Fruit fly (Drosophila melanogaster) whole organism, embryonic: ENCODE results near the gene CG5196.

Experiments
- Abd-B ChIP-seq: fragments of 200-800 bp; sonication (Bioruptor generic); optimal IDR thresholded peaks from 2 replicates; lab custom pipeline; 2018; ENCODE audit warnings: missing biosample characterization, mild to moderate bottlenecking, missing genetic modification characterization, moderate library complexity
- CG10209 ChIP-seq: fragments of 200-800 bp; sonication (Bioruptor generic); optimal IDR thresholded peaks from 3 replicates; lab custom pipeline; 2017; ENCODE audit warnings: missing biosample characterization, mild to moderate bottlenecking, missing genetic modification characterization, missing genetic modification reagents
- CG11504 ChIP-seq: fragments of 200-800 bp; sonication (Bioruptor generic); optimal IDR thresholded peaks from 3 replicates; lab custom pipeline; 2019; ENCODE audit warnings: missing biosample characterization, mild to moderate bottlenecking, missing genetic modification characterization, moderate library complexity
- CG11696 ChIP-seq: fragments of 200-800 bp; sonication (Bioruptor generic); IDR thresholded peaks from 2 replicates; pipeline ENCODE4 v1.3.6; 2022; ENCODE audit warnings: missing biosample characterization, missing genetic modification characterization
- CG16813 ChIP-seq: fragments of 200-800 bp; sonication (Bioruptor generic); IDR thresholded peaks from 3 replicates; pipeline ENCODE4 v1.3.6; 2022; ENCODE audit warnings: missing biosample characterization, missing genetic modification characterization; ENCODE audit not compliant: partially characterized antibody
- CG1832 ChIP-seq: fragments of 200-800 bp; sonication (Bioruptor generic); optimal IDR thresholded peaks from 2 replicates; lab custom pipeline; 2017; ENCODE audit warnings: missing biosample characterization, mild to moderate bottlenecking, missing genetic modification characterization, inconsistent platforms
- CG2120 ChIP-seq: fragments of 200-800 bp; sonication (Bioruptor generic); optimal IDR thresholded peaks from 3 replicates; lab custom pipeline; 2016; ENCODE audit warnings: missing biosample characterization, missing genetic modification characterization
- CG2202 ChIP-seq: fragments of 200-800 bp; sonication (Bioruptor generic); optimal IDR thresholded peaks from 2 replicates; lab custom pipeline; 2018; ENCODE audit warnings: missing biosample characterization, mild to moderate bottlenecking, missing genetic modification characterization
- CG2712 ChIP-seq: fragments of 200-800 bp; optimal IDR thresholded peaks from 3 replicates; lab custom pipeline; 2019; ENCODE audit warnings: missing biosample characterization, mild to moderate bottlenecking, missing genetic modification characterization, moderate library complexity
- CG30020 ChIP-seq: fragments of 200-800 bp; optimal IDR thresholded peaks from 2 replicates; lab custom pipeline; 2019; ENCODE audit warnings: missing biosample characterization, mild to moderate bottlenecking, missing genetic modification characterization, moderate library complexity
- CG30403 ChIP-seq: fragments of 200-800 bp; sonication (Bioruptor generic); optimal IDR thresholded peaks from 3 replicates; lab custom pipeline; 2016; ENCODE audit warnings: missing biosample characterization, missing genetic modification characterization
- CG34224 ChIP-seq: fragments of 200-800 bp; sonication (Bioruptor generic); IDR thresholded peaks from 3 replicates; pipeline ENCODE4 v1.3.6; 2022; ENCODE audit warnings: missing biosample characterization, missing genetic modification characterization; ENCODE audit not compliant: partially characterized antibody
- CG3726 ChIP-seq: fragments of 200-800 bp; sonication (Bioruptor generic); IDR thresholded peaks from 3 replicates; pipeline ENCODE4, ENCODE4 v1.3.6; 2022; ENCODE audit warnings: missing biosample characterization, missing genetic modification characterization
- CG5180 ChIP-seq: fragments of 200-800 bp; sonication (Bioruptor generic); optimal IDR thresholded peaks from 3 replicates; lab custom pipeline; 2017; ENCODE audit warnings: missing biosample characterization, missing genetic modification characterization, mild to moderate bottlenecking, moderate library complexity, missing genetic modification reagents
- CG6175 ChIP-seq: fragments of 200-800 bp; sonication (Bioruptor generic); IDR thresholded peaks from 3 replicates; pipeline ENCODE4 v1.3.6; 2022; ENCODE audit warnings: missing biosample characterization, missing genetic modification characterization
- CG6813 ChIP-seq: fragments of 200-800 bp; sonication (Bioruptor generic); optimal IDR thresholded peaks from 2 replicates; lab custom pipeline; 2017; ENCODE audit warnings: missing biosample characterization, missing genetic modification characterization, mild to moderate bottlenecking, moderate library complexity, missing genetic modification reagents
- CG7987 ChIP-seq: fragments of 200-800 bp; sonication (Bioruptor generic); optimal IDR thresholded peaks from 2 replicates; lab custom pipeline; 2018; ENCODE audit warnings: missing biosample characterization, mild to moderate bottlenecking, missing genetic modification characterization, moderate library complexity
- CG8290 ChIP-seq, 3 experiments: fragments of 200-800 bp; sonication (Bioruptor generic); optimal IDR thresholded peaks; 2 replicates each; lab custom pipeline; 2016 to 2019; ENCODE audit warnings: missing biosample characterization in 3 of 3, missing genetic modification characterization in 3 of 3, mild to moderate bottlenecking in 2 of 3, moderate library complexity in 1 of 3
- CG8765 ChIP-seq: fragments of 200-800 bp; sonication (Bioruptor generic); IDR thresholded peaks from 2 replicates; pipeline ENCODE4 v1.3.6; 2022; ENCODE audit warnings: missing biosample characterization, missing genetic modification characterization
- CG8924 ChIP-seq: fragments of 200-800 bp; optimal IDR thresholded peaks from 3 replicates; lab custom pipeline; 2019; ENCODE audit warnings: missing biosample characterization, mild to moderate bottlenecking, missing genetic modification characterization, moderate library complexity
- CG8944 ChIP-seq: fragments of 200-800 bp; sonication (Bioruptor generic); optimal IDR thresholded peaks from 3 replicates; lab custom pipeline; 2016; ENCODE audit warnings: missing biosample characterization, missing genetic modification characterization
- CG9797 ChIP-seq: fragments of 200-800 bp; sonication (Bioruptor generic); optimal IDR thresholded peaks from 3 replicates; lab custom pipeline; 2018; ENCODE audit warnings: missing biosample characterization, mild to moderate bottlenecking, missing genetic modification characterization
- D ChIP-seq, 2 experiments: fragments of 200-800 bp in 1 of 2; fragments of >200 bp in 1 of 2; sonication (Bioruptor generic) in 1 of 2; optimal IDR thresholded peaks; 2 replicates in 1 of 2; 3 replicates in 1 of 2; lab custom pipeline; 2017; ENCODE audit warnings: mild to moderate bottlenecking in 1 of 2, missing biosample characterization in 1 of 2, missing genetic modification characterization in 1 of 2, missing genetic modification reagents in 1 of 2
- D19A ChIP-seq: fragments of 200-800 bp; optimal IDR thresholded peaks from 3 replicates; lab custom pipeline; 2019; ENCODE audit warnings: missing biosample characterization, mild to moderate bottlenecking, missing genetic modification characterization, moderate library complexity
- HLH4C ChIP-seq: fragments of 200-800 bp; sonication (Bioruptor generic); IDR thresholded peaks from 3 replicates; pipeline ENCODE4 v1.3.6; 2022; ENCODE audit warnings: missing biosample characterization, missing genetic modification characterization; ENCODE audit not compliant: partially characterized antibody
- Hand ChIP-seq: fragments of 200-800 bp; sonication (Bioruptor generic); optimal IDR thresholded peaks from 2 replicates; lab custom pipeline; 2017; ENCODE audit warnings: mild to moderate bottlenecking, missing biosample characterization, missing genetic modification reagents, missing genetic modification characterization
- Kr ChIP-seq: fragments of 200-800 bp; sonication (Bioruptor generic); optimal IDR thresholded peaks from 2 replicates; lab custom pipeline; 2017; ENCODE audit warnings: missing biosample characterization, mild to moderate bottlenecking, missing genetic modification characterization
- MESR4 ChIP-seq: fragments of 200-800 bp; sonication (Bioruptor generic); optimal IDR thresholded peaks from 2 replicates; lab custom pipeline; 2018; ENCODE audit warnings: missing biosample characterization, mild to moderate bottlenecking, missing genetic modification characterization, moderate library complexity
- Mrtf ChIP-seq: fragments of 200-800 bp; sonication (Bioruptor generic); IDR thresholded peaks from 3 replicates; pipeline ENCODE4 v1.3.6; 2022; ENCODE audit warnings: missing biosample characterization, missing genetic modification characterization
- Myb ChIP-seq: fragments of 200-800 bp; sonication (Bioruptor generic); optimal IDR thresholded peaks from 2 replicates; lab custom pipeline; 2016; ENCODE audit warnings: missing biosample characterization, missing genetic modification characterization
- Neu2 ChIP-seq: fragments of 200-800 bp; sonication (Bioruptor generic); optimal IDR thresholded peaks from 3 replicates; lab custom pipeline; 2016; ENCODE audit warnings: missing biosample characterization, missing genetic modification characterization, borderline replicate concordance
- Nf-YC ChIP-seq: fragments of 200-800 bp; optimal IDR thresholded peaks from 3 replicates; lab custom pipeline; 2019; ENCODE audit warnings: missing biosample characterization, mild to moderate bottlenecking, missing genetic modification characterization, moderate library complexity
- Ravus ChIP-seq: fragments of 200-800 bp; sonication (Bioruptor generic); IDR thresholded peaks from 2 replicates; pipeline ENCODE4 v1.3.6; 2022; ENCODE audit warnings: missing biosample characterization, missing genetic modification characterization
- Scr ChIP-seq: fragments of 200-800 bp; sonication (Bioruptor generic); IDR thresholded peaks from 2 replicates; pipeline ENCODE4 v1.3.6; 2022; ENCODE audit warnings: missing biosample characterization, missing genetic modification characterization; ENCODE audit not compliant: partially characterized antibody
- ash1 ChIP-seq: fragments of 200-800 bp; sonication (Bioruptor generic); optimal IDR thresholded peaks from 2 replicates; lab custom pipeline; 2018; ENCODE audit warnings: missing biosample characterization, mild to moderate bottlenecking, missing genetic modification characterization
- bbx ChIP-seq: fragments of 200-800 bp; sonication (Bioruptor generic); IDR thresholded peaks from 2 replicates; pipeline ENCODE4 v1.3.6; 2022; ENCODE audit warnings: missing biosample characterization, missing genetic modification characterization; ENCODE audit not compliant: partially characterized antibody
- dmrt11E ChIP-seq: fragments of 200-800 bp; sonication (Bioruptor generic); optimal IDR thresholded peaks from 3 replicates; lab custom pipeline; 2018; ENCODE audit warnings: missing biosample characterization, mild to moderate bottlenecking, missing genetic modification characterization, moderate library complexity
- dpn ChIP-seq, 2 experiments: fragments of 200-800 bp; sonication (Bioruptor generic); optimal IDR thresholded peaks; 3 replicates each; lab custom pipeline; 2016; ENCODE audit warnings: missing biosample characterization in 2 of 2, missing genetic modification characterization in 2 of 2
- gro ChIP-seq: fragments of 200-800 bp; sonication (Bioruptor generic); optimal IDR thresholded peaks from 2 replicates; lab custom pipeline; 2016; ENCODE audit warnings: missing biosample characterization, missing genetic modification characterization
- gt ChIP-seq: fragments of 200-800 bp; sonication (Bioruptor generic); IDR thresholded peaks from 2 replicates; pipeline ENCODE4 v1.3.6; 2022; ENCODE audit warnings: missing biosample characterization, missing genetic modification characterization
- ind ChIP-seq: fragments of 200-800 bp; sonication (Bioruptor generic); optimal IDR thresholded peaks from 3 replicates; lab custom pipeline; 2016; ENCODE audit warnings: missing biosample characterization, missing genetic modification characterization
- phol ChIP-seq: fragments of 200-800 bp; sonication (Bioruptor generic); optimal IDR thresholded peaks from 3 replicates; lab custom pipeline; 2018; ENCODE audit warnings: missing biosample characterization, mild to moderate bottlenecking, missing genetic modification characterization, moderate library complexity
- run ChIP-seq: fragments of 200-800 bp; sonication (Bioruptor generic); optimal IDR thresholded peaks from 3 replicates; lab custom pipeline; 2018; ENCODE audit warnings: missing biosample characterization, mild to moderate bottlenecking, missing genetic modification characterization
- sens ChIP-seq: fragments of 200-800 bp; sonication (Bioruptor generic); peaks from one replicate; lab custom pipeline; 2016; ENCODE audit warnings: missing biosample characterization, missing genetic modification characterization
- sr ChIP-seq: fragments of 200-800 bp; sonication (Bioruptor generic); IDR thresholded peaks from 3 replicates; pipeline ENCODE4 v1.3.6; 2022; ENCODE audit warnings: missing biosample characterization, missing genetic modification characterization
- stwl ChIP-seq: fragments of 200-800 bp; sonication (Bioruptor generic); optimal IDR thresholded peaks from 3 replicates; lab custom pipeline; 2018; ENCODE audit warnings: missing biosample characterization, mild to moderate bottlenecking, missing genetic modification characterization, moderate library complexity
- trem ChIP-seq: fragments of 200-800 bp; optimal IDR thresholded peaks from 3 replicates; lab custom pipeline; 2019; ENCODE audit warnings: missing biosample characterization, mild to moderate bottlenecking, missing genetic modification characterization, moderate library complexity

CG5196 gene

DNA sequence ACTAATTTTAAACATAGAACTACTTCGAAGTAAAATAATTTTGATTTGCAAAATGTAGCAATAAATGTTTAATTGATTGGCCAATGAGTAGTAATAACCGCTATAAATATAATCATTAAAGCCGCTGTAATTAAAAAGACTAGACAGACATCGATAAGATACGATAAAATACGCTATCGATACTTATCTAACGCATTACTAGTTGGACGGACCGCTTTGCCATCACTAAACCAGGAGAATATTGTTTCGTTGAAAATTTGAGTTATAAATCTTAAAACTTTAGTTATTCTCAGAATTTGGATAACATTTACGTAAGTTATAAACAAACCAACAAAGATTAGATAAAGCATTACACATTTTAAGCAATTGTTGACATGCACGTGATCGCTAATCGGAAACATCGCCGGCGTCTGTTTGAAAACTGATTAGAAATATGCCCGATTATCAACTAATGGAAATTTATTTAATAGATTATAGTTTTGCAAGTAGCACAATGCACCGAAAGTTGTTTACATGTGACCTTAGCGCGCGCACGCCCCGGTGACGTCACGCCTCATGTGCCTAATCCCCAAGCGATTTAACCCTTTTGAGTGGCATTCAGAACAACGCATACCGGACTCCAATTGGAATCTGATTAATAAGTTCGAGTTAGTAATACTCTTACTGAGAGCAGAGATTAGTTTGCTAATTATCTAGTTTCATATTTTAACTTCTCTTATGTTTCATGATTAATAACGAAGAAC lies 31.5 kb downstream of the CG5196 start, which contains the start of gene Desat1:
Gene Desat1 (plus strand): TSS at position 200 of the 743 bp plus-strand sequence.
- peak; percentile 8 for TF ChIP-seq CG30403 (GFP tag; lab: Kevin White, UChicago)
- TF ChIP-seq Myb (GFP tag; lab: Kevin White, UChicago): peak; percentile 85
- TF ChIP-seq CG7987 (GFP tag; lab: Kevin White, UChicago): peak; percentile 80
- TF ChIP-seq CG6175 (GFP tag; lab: Robert Waterston, UW): no peak
- no peak for TF ChIP-seq ash1 (GFP tag; lab: Kevin White, UChicago)
- peak; percentile 40 for TF ChIP-seq MESR4 (GFP tag; lab: Kevin White, UChicago)
- peak; percentile 41 for TF ChIP-seq Abd-B (GFP tag; lab: Kevin White, UChicago)
- TF ChIP-seq sr (GFP tag; lab: Robert Waterston, UW): no peak
- TF ChIP-seq D19A (tag; lab: Kevin White, UChicago): peak; percentile 55
- TF ChIP-seq bbx (GFP tag; lab: Robert Waterston, UW): peak; percentile 96
- no peak for TF ChIP-seq CG5180 (GFP tag; lab: Kevin White, UChicago)
- TF ChIP-seq run (tag; lab: Kevin White, UChicago): no peak
- TF ChIP-seq CG34224: peak; percentile 94
- peak; percentile 34 for TF ChIP-seq CG8924 (tag; lab: Kevin White, UChicago)
- no peak for TF ChIP-seq gt (GFP tag; lab: Robert Waterston, UW)
- TF ChIP-seq CG6813 (GFP tag; lab: Kevin White, UChicago): no peak
- peak; percentile 89 for TF ChIP-seq HLH4C
- peak; percentile 9 for TF ChIP-seq phol (tag; lab: Kevin White, UChicago)
- no peak for TF ChIP-seq Neu2
- TF ChIP-seq stwl (tag; lab: Kevin White, UChicago): peak; percentile 86
- peak; percentile 79 for TF ChIP-seq trem
- TF ChIP-seq CG30020: peak; percentile 32
- no peak for TF ChIP-seq dpn (GFP tag; optimal IDR thresholded peaks at IDR 0.05; lab: Kevin White, UChicago)
- no peak for TF ChIP-seq D (optimal IDR thresholded peaks at IDR 0.05; lab: Kevin White, UChicago)
- TF ChIP-seq D (GFP tag; optimal IDR thresholded peaks at IDR 0.05; lab: Kevin White, UChicago): no peak
- TF ChIP-seq CG16813 (GFP tag; lab: Robert Waterston, UW): peak; percentile 90
- TF ChIP-seq dmrt11E (tag; lab: Kevin White, UChicago): no peak
- peak; percentile 98 for TF ChIP-seq Kr
- peak; percentile 91 for TF ChIP-seq Scr (GFP tag; lab: Robert Waterston, UW)
- no peak for TF ChIP-seq ind (GFP tag; lab: Kevin White, UChicago)
- peak; percentile 38 for TF ChIP-seq CG2712 (tag; lab: Kevin White, UChicago)
- no peak for TF ChIP-seq Mrtf (GFP tag; lab: Robert Waterston, UW)
- peak; percentile 51 for TF ChIP-seq CG2120 (GFP tag; lab: Kevin White, UChicago)
- TF ChIP-seq CG1832 (GFP tag; lab: Kevin White, UChicago): no peak
- TF ChIP-seq CG11504 (tag; lab: Kevin White, UChicago): no peak
- TF ChIP-seq CG11696: no peak
- TF ChIP-seq CG8290 (GFP tag; optimal IDR thresholded peaks at IDR 0.05; lab: Kevin White, UChicago): peak; percentile 26
- TF ChIP-seq CG8290 (tag; optimal IDR thresholded peaks at IDR 0.05; lab: Kevin White, UChicago): peak in 1 of 2 experiments; percentile 18
- no peak for TF ChIP-seq CG2202 (tag; lab: Kevin White, UChicago)
- TF ChIP-seq Nf-YC (tag; lab: Kevin White, UChicago): no peak
- no peak for TF ChIP-seq CG10209 (GFP tag; lab: Kevin White, UChicago)
- TF ChIP-seq CG3726 (GFP tag; lab: Robert Waterston, UW): no peak
- peak; percentile 6 for TF ChIP-seq gro (GFP tag; lab: Kevin White, UChicago)
- no peak for TF ChIP-seq Ravus (GFP tag; lab: Robert Waterston, UW)
- no peak for TF ChIP-seq Hand (GFP tag; lab: Kevin White, UChicago)
- no peak for TF ChIP-seq CG9797 (GFP tag; lab: Kevin White, UChicago)
- no peak for TF ChIP-seq CG8944 (GFP tag; lab: Kevin White, UChicago)
- TF ChIP-seq sens (GFP tag; lab: Kevin White, UChicago): peak; percentile 69
- no peak for TF ChIP-seq CG8765 (GFP tag; lab: Robert Waterston, UW)
